Worm (Caenorhabditis elegans) whole organism, mixed stage, embryonic: Measurements from ENCODE around the gene F54E7.9.
A peak's percentile ranks its signal among the peaks of the same experiment; 100 is the strongest.

Experiments used
- bed-3 ChIP-seq: fragments of 200-800 bp; sonication (Bioruptor generic); optimal IDR thresholded peaks from 3 replicates; lab custom pipeline; 2018; ENCODE audit warnings: mild to moderate bottlenecking, missing genetic modification characterization, moderate library complexity, missing compliant biosample characterization
- blmp-1 ChIP-seq: fragments of 150-350 bp; optimal IDR thresholded peaks from 2 replicates; lab custom pipeline; 2014; ENCODE audit warnings: missing biosample characterization, missing genetic modification characterization
- ceh-39 ChIP-seq: fragments of 150-350 bp; optimal IDR thresholded peaks from 2 replicates; lab custom pipeline; 2014; ENCODE audit warnings: missing biosample characterization, missing genetic modification characterization
- ceh-83 ChIP-seq: fragments of 200-800 bp; sonication (Bioruptor generic); optimal IDR thresholded peaks from 2 replicates; lab custom pipeline; 2018; ENCODE audit warnings: mild to moderate bottlenecking, missing genetic modification characterization, missing compliant biosample characterization
- ces-1 ChIP-seq: fragments of 150-350 bp; optimal IDR thresholded peaks from 2 replicates; lab custom pipeline; 2014; ENCODE audit warnings: missing biosample characterization, missing genetic modification reagents, missing genetic modification characterization
- drap-1 ChIP-seq: fragments of 200-800 bp; sonication (Bioruptor generic); optimal IDR thresholded peaks from 3 replicates; lab custom pipeline; 2018; ENCODE audit warnings: mild to moderate bottlenecking, missing genetic modification characterization, missing compliant biosample characterization
- elt-1 ChIP-seq: sonication (generic microtip); optimal IDR thresholded peaks from 2 replicates; lab custom pipeline; 2017; ENCODE audit warnings: missing genetic modification characterization, mild to moderate bottlenecking, missing compliant biosample characterization, antibody characterized with exemption, moderate library complexity, borderline replicate concordance; ENCODE audit not compliant: insufficient read depth
- elt-3 ChIP-seq: fragments of 150-350 bp; optimal IDR thresholded peaks from 2 replicates; lab custom pipeline; 2014; ENCODE audit warnings: missing biosample characterization, missing genetic modification characterization
- flh-1 ChIP-seq: fragments of 200-800 bp; sonication (Bioruptor generic); optimal IDR thresholded peaks from 2 replicates; lab custom pipeline; 2018; ENCODE audit warnings: mild to moderate bottlenecking, missing genetic modification characterization, moderate library complexity, missing compliant biosample characterization
- ham-2 ChIP-seq: fragments of 200-800 bp; sonication (Bioruptor generic); optimal IDR thresholded peaks from 2 replicates; lab custom pipeline; 2018; ENCODE audit warnings: mild to moderate bottlenecking, missing genetic modification characterization, missing compliant biosample characterization
- hlh-1 ChIP-seq: fragments of 150-350 bp; optimal IDR thresholded peaks from 2 replicates; lab custom pipeline; 2014; ENCODE audit warnings: missing biosample characterization, missing genetic modification reagents, missing genetic modification characterization
- lin-13 ChIP-seq: fragments of 150-350 bp; optimal IDR thresholded peaks from 2 replicates; lab custom pipeline; 2014; ENCODE audit warnings: missing biosample characterization, missing genetic modification characterization
- lin-32 ChIP-seq: fragments of 200-800 bp; sonication (Bioruptor generic); optimal IDR thresholded peaks from 2 replicates; lab custom pipeline; 2018; ENCODE audit warnings: mild to moderate bottlenecking, missing genetic modification characterization, missing compliant biosample characterization
- lsy-2 ChIP-seq: fragments of 150-350 bp; optimal IDR thresholded peaks from 2 replicates; lab custom pipeline; 2014; ENCODE audit warnings: missing biosample characterization, missing genetic modification characterization
- mab-5 ChIP-seq: fragments of 150-350 bp; optimal IDR thresholded peaks from 2 replicates; lab custom pipeline; 2014; ENCODE audit warnings: missing biosample characterization, missing genetic modification characterization
- mep-1 ChIP-seq: fragments of 150-350 bp; optimal IDR thresholded peaks from 2 replicates; lab custom pipeline; 2017; ENCODE audit warnings: missing biosample characterization, missing genetic modification reagents, missing genetic modification characterization, inconsistent platforms
- nhr-12 ChIP-seq: fragments of 150-350 bp; optimal IDR thresholded peaks from 2 replicates; lab custom pipeline; 2014; ENCODE audit warnings: missing biosample characterization, missing genetic modification characterization
- nhr-2 ChIP-seq: fragments of 150-350 bp; optimal IDR thresholded peaks from 2 replicates; lab custom pipeline; 2014; ENCODE audit warnings: missing biosample characterization, missing genetic modification characterization
- nhr-237 ChIP-seq: fragments of 150-350 bp; optimal IDR thresholded peaks from 2 replicates; lab custom pipeline; 2014; ENCODE audit warnings: missing biosample characterization, missing genetic modification characterization
- nhr-28 ChIP-seq: fragments of 150-350 bp; optimal IDR thresholded peaks from 2 replicates; lab custom pipeline; 2014; ENCODE audit warnings: missing biosample characterization, missing genetic modification characterization
- nhr-76 ChIP-seq: sonication (generic microtip); optimal IDR thresholded peaks from 2 replicates; lab custom pipeline; 2017; ENCODE audit warnings: missing biosample characterization, missing genetic modification characterization
- pha-4 ChIP-seq: fragments of 150-350 bp; optimal IDR thresholded peaks from 2 replicates; lab custom pipeline; 2018; ENCODE audit warnings: missing biosample characterization, missing genetic modification reagents, missing genetic modification characterization
- sem-2 ChIP-seq: fragments of 200-800 bp; sonication (Bioruptor generic); optimal IDR thresholded peaks from 2 replicates; lab custom pipeline; 2018; ENCODE audit warnings: mild to moderate bottlenecking, missing genetic modification characterization, missing compliant biosample characterization
- snpc-4 ChIP-seq: fragments of 150-350 bp; optimal IDR thresholded peaks from 2 replicates; lab custom pipeline; 2014; ENCODE audit warnings: missing biosample characterization, missing genetic modification characterization
- sptf-1 ChIP-seq: sonication (generic microtip); optimal IDR thresholded peaks from 2 replicates; lab custom pipeline; 2017; ENCODE audit warnings: mild to moderate bottlenecking, missing genetic modification characterization, moderate library complexity, missing compliant biosample characterization
- unc-120 ChIP-seq: sonication (generic microtip); optimal IDR thresholded peaks from 2 replicates; lab custom pipeline; 2017; ENCODE audit warnings: missing genetic modification characterization, missing compliant biosample characterization; ENCODE audit not compliant: poor library complexity, severe bottlenecking
- unc-62 ChIP-seq: fragments of 150-350 bp; optimal IDR thresholded peaks from 2 replicates; lab custom pipeline; 2014; ENCODE audit warnings: missing biosample characterization, missing genetic modification reagents, missing genetic modification characterization
- zip-8 ChIP-seq: fragments of 150-350 bp; optimal IDR thresholded peaks from 2 replicates; lab custom pipeline; 2014; ENCODE audit warnings: missing biosample characterization, missing genetic modification characterization
- ztf-11 ChIP-seq: fragments of 150-350 bp; optimal IDR thresholded peaks from 2 replicates; lab custom pipeline; 2014; ENCODE audit warnings: missing biosample characterization, missing genetic modification characterization

F54E7.9 gene

ce11 chrIII:5663521-5663920, 14.2 kb downstream of the F54E7.9 start:
- TF ChIP-seq nhr-12 (tag; lab: Kevin White, UChicago) = no peak
- no peak for TF ChIP-seq nhr-28 (tag; lab: Kevin White, UChicago)
- no peak for TF ChIP-seq nhr-237 (tag; lab: Kevin White, UChicago)
- TF ChIP-seq drap-1 (GFP tag; lab: Kevin White, UChicago) = no peak
- no peak for TF ChIP-seq sptf-1
- TF ChIP-seq ces-1 (GFP tag; lab: Kevin White, UChicago) = no peak
- no peak for TF ChIP-seq ceh-39
- no peak for TF ChIP-seq unc-120
- no peak for TF ChIP-seq unc-62
- no peak for TF ChIP-seq flh-1 (GFP tag; lab: Kevin White, UChicago)
- TF ChIP-seq ham-2 (GFP tag; lab: Kevin White, UChicago) = no peak
- TF ChIP-seq elt-3 (tag; lab: Kevin White, UChicago) = no peak
- TF ChIP-seq zip-8 = no peak
- TF ChIP-seq mab-5 = no peak
- no peak for TF ChIP-seq bed-3 (GFP tag; lab: Kevin White, UChicago)

DNA sequence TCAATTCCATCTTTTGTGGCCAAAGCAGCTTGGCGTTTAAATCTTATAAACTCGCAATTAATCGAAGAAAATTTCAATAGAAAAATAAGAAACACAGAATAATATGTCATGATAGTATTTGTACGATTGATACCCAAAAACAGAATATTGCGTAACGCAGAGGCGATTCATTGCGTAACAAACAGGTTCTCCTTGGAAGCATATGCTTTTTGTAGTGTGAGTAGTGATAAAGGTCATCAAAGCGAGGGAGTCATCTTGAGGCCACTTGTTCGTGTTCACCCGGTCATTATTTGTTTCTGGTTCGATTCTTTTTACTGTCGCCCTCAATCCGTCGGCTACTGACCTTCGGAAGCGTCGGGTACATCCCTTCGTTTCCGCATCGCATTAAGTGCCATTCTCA, 16.7 kb downstream of the F54E7.9 start, which contains the start of gene F54E7.6:
Gene F54E7.6, minus strand, starts transcription at position 110 of the 400 bp plus-strand sequence.
- TF ChIP-seq snpc-4 (tag; lab: Kevin White, UChicago) (no peak), lin-13 (tag; lab: Kevin White, UChicago) (no peak), pha-4 (tag; lab: Kevin White, UChicago) (no peak), ham-2 (GFP tag; lab: Kevin White, UChicago) (peak; percentile 42), zip-8 (peak; percentile 99), sptf-1 (no peak)

- TF ChIP-seq sem-2 (GFP tag; lab: Kevin White, UChicago) (no peak), blmp-1 (tag; lab: Kevin White, UChicago) (no peak), mab-5 (no peak), pha-4 (tag; lab: Kevin White, UChicago) (no peak), lsy-2 (no peak), nhr-12 (tag; lab: Kevin White, UChicago) (no peak), nhr-2 (tag; lab: Kevin White, UChicago) (no peak), lin-13 (tag; lab: Kevin White, UChicago) (no peak), bed-3 (GFP tag; lab: Kevin White, UChicago) (no peak), drap-1 (GFP tag; lab: Kevin White, UChicago) (no peak), ceh-83 (no peak)
Observed at ce11 chrIII:5656941-5657340, 20.7 kb downstream of the F54E7.9 start, which contains the start of gene sdz-21. Gene sdz-21, minus strand, starts transcription at chrIII:5657041.

DNA sequence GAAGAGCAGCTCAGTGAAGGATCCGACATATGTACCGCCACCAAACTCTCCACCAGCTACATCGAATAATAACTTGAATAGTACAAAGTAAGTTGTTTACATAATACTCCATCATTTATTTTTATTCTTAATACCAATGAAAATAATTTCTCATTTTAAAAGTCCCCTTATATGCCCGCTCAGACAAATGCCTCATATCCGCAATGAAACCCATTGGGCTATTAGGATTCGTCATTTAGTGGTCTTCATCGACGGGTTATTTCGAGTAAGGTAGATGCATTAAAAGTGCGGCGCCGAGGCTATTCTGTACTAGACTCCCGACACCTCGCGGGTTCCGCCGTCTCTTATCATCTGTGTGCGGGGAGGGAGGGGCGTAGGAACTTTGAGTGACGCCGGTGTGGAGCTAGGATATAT, 24.0 kb downstream of the F54E7.9 start:
- TF ChIP-seq lsy-2 (no peak), ceh-39 (no peak), flh-1 (GFP tag; lab: Kevin White, UChicago) (no peak), pha-4 (tag; lab: Kevin White, UChicago) (no peak), nhr-237 (tag; lab: Kevin White, UChicago) (no peak), lin-13 (tag; lab: Kevin White, UChicago) (no peak), bed-3 (GFP tag; lab: Kevin White, UChicago) (no peak), sem-2 (GFP tag; lab: Kevin White, UChicago) (no peak), elt-3 (tag; lab: Kevin White, UChicago) (no peak), mep-1 (tag; lab: Kevin White, UChicago) (no peak), nhr-12 (tag; lab: Kevin White, UChicago) (no peak), ztf-11 (no peak), ham-2 (GFP tag; lab: Kevin White, UChicago) (no peak), zip-8 (no peak), lin-32 (GFP tag; lab: Kevin White, UChicago) (no peak), hlh-1 (tag; lab: Kevin White, UChicago) (no peak), nhr-76 (tag; lab: Kevin White, UChicago) (no peak), elt-1 (no peak), nhr-2 (tag; lab: Kevin White, UChicago) (no peak)

DNA sequence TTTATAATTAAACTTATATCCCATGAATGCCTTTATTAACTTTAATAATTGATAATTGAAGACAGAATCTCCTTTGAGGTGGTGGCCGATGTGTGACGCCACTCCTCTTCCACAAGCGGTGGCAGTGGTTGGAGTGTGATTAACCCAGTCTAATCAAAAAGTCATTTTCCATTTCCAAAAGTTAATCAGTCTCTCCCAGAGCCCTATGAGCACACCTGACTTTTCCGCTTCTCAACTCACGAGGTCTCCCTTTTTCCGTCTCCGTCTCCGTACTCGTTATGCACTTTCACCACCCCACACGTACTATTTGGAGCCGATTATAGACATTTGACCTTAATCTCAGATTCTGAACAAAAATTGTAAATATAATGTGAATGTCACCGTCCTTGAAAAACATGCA, 35.0 kb downstream of the F54E7.9 start:
- TF ChIP-seq mab-5 = no peak
- no peak for TF ChIP-seq ceh-39
- peak; percentile 2 for TF ChIP-seq unc-120

ce11 chrIII:5639893-5640292, 37.8 kb downstream of the F54E7.9 start:
- TF ChIP-seq ces-1 (GFP tag; lab: Kevin White, UChicago) = peak; percentile 32
- no peak for TF ChIP-seq hlh-1 (tag; lab: Kevin White, UChicago)
- TF ChIP-seq lin-13 (tag; lab: Kevin White, UChicago) = no peak
- TF ChIP-seq drap-1 (GFP tag; lab: Kevin White, UChicago) = no peak
- TF ChIP-seq sptf-1 = no peak
- TF ChIP-seq nhr-12 (tag; lab: Kevin White, UChicago) = no peak
- TF ChIP-seq elt-1 = no peak
